ENCODE assay signal across 2 worm cellular contexts in genomic region chrV:12001747-12002456, ce11.
A peak's percentile ranks its signal among the peaks of the same experiment; 100 is the strongest.
TF ChIP-seq lines count a peak whose summit lies in the region.

gcy-33 (minus strand) TSS chrV:12001797.

TF ChIP-seq in whole organism, L4 larva, 104 proteins besides CTCF, POLR2A, EP300 and RAD21 (continued from another document):
- no peak for TF ChIP-seq nhr-237 (tag; optimal IDR thresholded peaks at IDR 0.05; lab: Kevin White, UChicago)
- peak in 1 of 2 experiments; percentile 74 for TF ChIP-seq lsy-2 (tag; optimal IDR thresholded peaks at IDR 0.05; lab: Kevin White, UChicago)
- peak; percentile 32 for TF ChIP-seq F37D6.2 (tag; optimal IDR thresholded peaks at IDR 0.05; lab: Kevin White, UChicago)
- TF ChIP-seq dmd-6 (GFP tag; IDR thresholded peaks at IDR 0.05; lab: Robert Waterston, UW) = peak; percentile 89
- peak; percentile 12 for TF ChIP-seq jun-1 (tag; optimal IDR thresholded peaks at IDR 0.05; lab: Kevin White, UChicago)
- TF ChIP-seq aly-2 (tag; optimal IDR thresholded peaks at IDR 0.05; lab: Kevin White, UChicago) = no peak
- TF ChIP-seq nhr-77 (tag; optimal IDR thresholded peaks at IDR 0.05; lab: Kevin White, UChicago) = peak; percentile 40
- no peak for TF ChIP-seq cey-2 (tag; optimal IDR thresholded peaks at IDR 0.05; lab: Kevin White, UChicago; ENCODE audit: borderline replicate concordance, insufficient read depth)
- peak; percentile 88 for TF ChIP-seq mes-2 (tag; optimal IDR thresholded peaks at IDR 0.05; lab: Kevin White, UChicago; ENCODE audit: poor library complexity, severe bottlenecking)
- peak; percentile 37 for TF ChIP-seq F10B5.3 (tag; optimal IDR thresholded peaks at IDR 0.05; lab: Kevin White, UChicago)
- TF ChIP-seq tra-1 (GFP tag; IDR thresholded peaks at IDR 0.05; lab: Robert Waterston, UW) = peak; percentile 77
- peak; percentile 91 for TF ChIP-seq madf-9 (GFP tag; conservative IDR thresholded peaks at IDR 0.05; lab: Robert Waterston, UW)
- peak; percentile 98 for TF ChIP-seq aha-1 (tag; lab: Kevin White, UChicago)
- TF ChIP-seq nhr-28 (tag; optimal IDR thresholded peaks at IDR 0.05; lab: Kevin White, UChicago) = peak; percentile 99
- no peak for TF ChIP-seq ces-1 (GFP tag; optimal IDR thresholded peaks at IDR 0.05; lab: Kevin White, UChicago)
- TF ChIP-seq zip-2 (tag; optimal IDR thresholded peaks at IDR 0.05; lab: Kevin White, UChicago) = peak; percentile 75
- peak; percentile 83 for TF ChIP-seq F26F4.8 (GFP tag; conservative IDR thresholded peaks at IDR 0.05; lab: Robert Waterston, UW)
- TF ChIP-seq daf-8 (GFP tag; IDR thresholded peaks at IDR 0.05; lab: Robert Waterston, UW) = no peak
- TF ChIP-seq nhr-76 (tag; optimal IDR thresholded peaks at IDR 0.05; lab: Kevin White, UChicago) = no peak
- no peak for TF ChIP-seq zag-1 (tag; optimal IDR thresholded peaks at IDR 0.05; lab: Kevin White, UChicago)
- peak; percentile 93 for TF ChIP-seq duxl-1 (tag; optimal IDR thresholded peaks at IDR 0.05; lab: Kevin White, UChicago; ENCODE audit: poor library complexity)
- TF ChIP-seq lim-7 (GFP tag; IDR thresholded peaks at IDR 0.05; lab: Robert Waterston, UW) = peak; percentile 93
- peak; percentile 80 for TF ChIP-seq spr-3 (GFP tag; optimal IDR thresholded peaks at IDR 0.05; lab: Kevin White, UChicago)
- peak; percentile 82 for TF ChIP-seq Y48G9A.11 (GFP tag; IDR thresholded peaks at IDR 0.05; lab: Robert Waterston, UW)
- TF ChIP-seq mdt-29 (GFP tag; IDR thresholded peaks at IDR 0.05; lab: Robert Waterston, UW) = peak; percentile 89
- TF ChIP-seq mxl-2 (GFP tag; conservative IDR thresholded peaks at IDR 0.05; lab: Robert Waterston, UW) = peak; percentile 64; the same call in 1 of the 2 replicates
- TF ChIP-seq sdz-12 (GFP tag; optimal IDR thresholded peaks at IDR 0.05; lab: Kevin White, UChicago) = peak; percentile 94
- peak; percentile 42; the same call in 1 of the 2 replicates for TF ChIP-seq Y75B8A.6 (GFP tag; IDR thresholded peaks at IDR 0.05; lab: Robert Waterston, UW)
- TF ChIP-seq Y105C5A.15 (GFP tag; IDR thresholded peaks at IDR 0.05; lab: Robert Waterston, UW) = peak; percentile 89
- TF ChIP-seq lin-15B (tag; optimal IDR thresholded peaks at IDR 0.05; lab: Kevin White, UChicago) = no peak
- peak; percentile 97 for TF ChIP-seq nhr-6 (tag; optimal IDR thresholded peaks at IDR 0.05; lab: Kevin White, UChicago)
- TF ChIP-seq T20F7.1 (GFP tag; optimal IDR thresholded peaks at IDR 0.05; lab: Kevin White, UChicago) = peak; percentile 77
- TF ChIP-seq daf-19 (GFP tag; conservative IDR thresholded peaks at IDR 0.05; lab: Robert Waterston, UW) = peak; percentile 84
- peak; percentile 73; the same call in 1 of the 2 replicates for TF ChIP-seq F44E2.7 (GFP tag; IDR thresholded peaks at IDR 0.05; lab: Robert Waterston, UW)
- TF ChIP-seq hmg-1.1 (GFP tag; IDR thresholded peaks at IDR 0.05; lab: Robert Waterston, UW) = peak; percentile 98
- peak in 1 of 2 experiments; percentile 51 for TF ChIP-seq unc-62 (GFP tag; optimal IDR thresholded peaks at IDR 0.05 in 1 of 2; lab: Kevin White, UChicago)
- no peak for TF ChIP-seq unc-62 (tag; optimal IDR thresholded peaks at IDR 0.05; lab: Kevin White, UChicago)
- peak; percentile 75 for TF ChIP-seq spr-1 (tag; optimal IDR thresholded peaks at IDR 0.05; lab: Kevin White, UChicago)
- TF ChIP-seq gei-8 (GFP tag; optimal IDR thresholded peaks at IDR 0.05; lab: Kevin White, UChicago) = peak; percentile 92
- peak; percentile 20; the same call in 1 of the 2 replicates for TF ChIP-seq lin-29 (GFP tag; IDR thresholded peaks at IDR 0.05; lab: Robert Waterston, UW)
- peak; percentile 91 for TF ChIP-seq pha-4 (GFP tag; IDR thresholded peaks at IDR 0.05; lab: Robert Waterston, UW)
- no peak for TF ChIP-seq pha-4 (tag; optimal IDR thresholded peaks at IDR 0.05; lab: Kevin White, UChicago)
- peak; percentile 29 to 88 for TF ChIP-seq daf-16 (GFP tag; optimal IDR thresholded peaks at IDR 0.05; lab: Kevin White, UChicago)
- peak; percentile 92 for TF ChIP-seq daf-16 (tag; optimal IDR thresholded peaks at IDR 0.05; lab: Kevin White, UChicago)
- TF ChIP-seq zfp-3 (GFP tag; conservative IDR thresholded peaks at IDR 0.05; lab: Robert Waterston, UW) = peak; percentile 85

TF ChIP-seq in whole organism, late embryonic, 69 proteins besides CTCF, POLR2A, EP300 and RAD21 (continued from another document):
- peak; percentile 80 for TF ChIP-seq hlh-13 (GFP tag; optimal IDR thresholded peaks at IDR 0.05; lab: Kevin White, UChicago)
- peak; percentile 75 for TF ChIP-seq hlh-8 (tag; optimal IDR thresholded peaks at IDR 0.05; lab: Kevin White, UChicago)
- peak; percentile 86 for TF ChIP-seq dmd-4 (tag; optimal IDR thresholded peaks at IDR 0.05; lab: Kevin White, UChicago; ENCODE audit: borderline replicate concordance)
